Worm (Caenorhabditis elegans) whole organism, early embryonic: ENCODE results near the gene Y82E9BR.5.
"Not testable (repeated sequence)": the region's sequence is repeated elsewhere in the genome, so short reads cannot be mapped to it uniquely, and the experiment has no call there.

Experiments used
- B0310.2 ChIP-seq: sonication (generic microtip); optimal IDR thresholded peaks from 2 replicates; lab custom pipeline; 2016; ENCODE audit warnings: mild to moderate bottlenecking, missing genetic modification characterization, missing compliant biosample characterization
- F13C5.2 ChIP-seq: sonication (generic microtip); optimal IDR thresholded peaks from 2 replicates; lab custom pipeline; 2017; ENCODE audit warnings: mild to moderate bottlenecking, missing genetic modification characterization, inconsistent platforms, missing compliant biosample characterization
- aly-1 ChIP-seq: sonication (generic microtip); optimal IDR thresholded peaks from 2 replicates; lab custom pipeline; 2016; ENCODE audit warnings: missing genetic modification characterization, missing compliant biosample characterization
- ama-1 ChIP-seq: fragments of 150-350 bp; optimal IDR thresholded peaks from 2 replicates; lab custom pipeline; 2014
- ceh-13 ChIP-seq: fragments of 200-800 bp; sonication (Bioruptor generic); optimal IDR thresholded peaks from 2 replicates; lab custom pipeline; 2018; ENCODE audit warnings: mild to moderate bottlenecking, missing genetic modification characterization, missing compliant biosample characterization
- ceh-36 ChIP-seq: sonication (generic microtip); optimal IDR thresholded peaks from 2 replicates; lab custom pipeline; 2016; ENCODE audit warnings: missing genetic modification characterization, inconsistent platforms, missing compliant biosample characterization
- ets-7 ChIP-seq: sonication (generic microtip); optimal IDR thresholded peaks from 2 replicates; lab custom pipeline; 2016; ENCODE audit warnings: missing genotype, missing genetic modification characterization, missing compliant biosample characterization
- flt-1 ChIP-seq: fragments of 200-800 bp; sonication (Bioruptor generic); IDR thresholded peaks from 2 replicates; pipeline ENCODE4 v1.3.6; 2022; ENCODE audit warnings: missing genetic modification characterization, missing compliant biosample characterization
- hmbx-1 ChIP-seq: sonication (generic microtip); optimal IDR thresholded peaks from 2 replicates; lab custom pipeline; 2016; ENCODE audit warnings: mild to moderate bottlenecking, missing genetic modification characterization, missing compliant biosample characterization
- hmg-4 ChIP-seq: fragments of 200-800 bp; sonication (Bioruptor generic); optimal IDR thresholded peaks from 2 replicates; lab custom pipeline; 2018; ENCODE audit warnings: mild to moderate bottlenecking, missing genetic modification characterization, missing compliant biosample characterization
- hnd-1 ChIP-seq: sonication (generic microtip); optimal IDR thresholded peaks from 2 replicates; lab custom pipeline; 2016; ENCODE audit warnings: missing genetic modification characterization, missing compliant biosample characterization
- pes-1 ChIP-seq: fragments of 200-800 bp; sonication (Bioruptor generic); IDR thresholded peaks from 2 replicates; pipeline ENCODE4 v1.3.6; 2022; ENCODE audit warnings: missing genetic modification reagents, missing genetic modification characterization, missing compliant biosample characterization
- scrt-1 ChIP-seq: fragments of 200-800 bp; sonication (Bioruptor generic); IDR thresholded peaks from 2 replicates; pipeline ENCODE4 v1.3.6; 2022; ENCODE audit warnings: missing genetic modification characterization, missing compliant biosample characterization
- sea-1 ChIP-seq: fragments of 200-800 bp; sonication (Bioruptor generic); conservative IDR thresholded peaks from 2 replicates; pipeline ENCODE4 v1.3.6; 2022; ENCODE audit warnings: missing genetic modification characterization, missing compliant biosample characterization
- tbx-11 ChIP-seq: fragments of 200-800 bp; sonication (Bioruptor generic); IDR thresholded peaks from 2 replicates; pipeline ENCODE4 v1.3.6; 2022; ENCODE audit warnings: missing genetic modification characterization, missing compliant biosample characterization
- tbx-37 ChIP-seq: fragments of 200-800 bp; sonication (Bioruptor generic); conservative IDR thresholded peaks from 2 replicates; pipeline ENCODE4 v1.3.6; 2022; ENCODE audit warnings: missing genetic modification reagents, missing genetic modification characterization, missing compliant biosample characterization
- tra-4 ChIP-seq: sonication (generic microtip); optimal IDR thresholded peaks from 2 replicates; lab custom pipeline; 2017; ENCODE audit warnings: missing genetic modification characterization, missing compliant biosample characterization

The Y82E9BR.5 gene

DNA sequence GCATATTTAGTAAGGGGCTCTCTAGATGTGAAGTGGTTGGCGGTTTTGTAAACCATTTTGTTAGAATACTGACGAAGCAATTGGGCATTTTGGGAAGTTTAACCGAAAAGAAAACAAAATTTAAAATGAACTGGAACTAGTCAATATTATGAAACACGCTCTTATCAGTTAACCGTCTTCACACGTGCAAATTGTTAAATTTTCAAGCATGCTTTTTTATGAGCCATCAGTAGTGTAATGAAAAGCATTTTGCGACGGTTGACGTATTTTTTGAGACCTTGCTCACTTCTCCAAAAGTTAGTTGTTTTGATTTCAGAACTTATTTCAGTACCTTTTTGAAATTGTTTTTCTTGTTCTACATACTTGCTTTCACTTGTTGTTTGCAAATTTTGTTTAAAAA lies 34.9 kb upstream of the Y82E9BR.5 start, which contains the start of gene fbxa-25:
Gene fbxa-25 (minus strand): TSS at position 138 of the 400 bp plus-strand sequence.
- no peak for TF ChIP-seq ceh-36 (tag; lab: Kevin White, UChicago)
- TF ChIP-seq tbx-11 = no peak
- TF ChIP-seq hmbx-1 = no peak
- TF ChIP-seq tra-4 (tag; lab: Kevin White, UChicago) = no peak
- no peak for TF ChIP-seq sea-1
- TF ChIP-seq ets-7 (tag; lab: Kevin White, UChicago) = no peak
- no peak for TF ChIP-seq ama-1 (lab: Kevin White, UChicago)
- no peak for TF ChIP-seq F13C5.2
- no peak for TF ChIP-seq hmg-4
- TF ChIP-seq tbx-37 (GFP tag; lab: Robert Waterston, UW) = no peak

ce11 chrIII:1350745-1351144 lies 33.4 kb upstream of the Y82E9BR.5 start, which contains the start of gene Y82E9BL.3:
Gene Y82E9BL.3, minus strand, starts transcription at chrIII:1350845.
- TF ChIP-seq F13C5.2 = no peak
- no peak for TF ChIP-seq aly-1
- no peak for TF ChIP-seq B0310.2 (tag; lab: Kevin White, UChicago)
- TF ChIP-seq tra-4 (tag; lab: Kevin White, UChicago) = no peak
- TF ChIP-seq ama-1 (lab: Kevin White, UChicago) = no peak
- no peak for TF ChIP-seq sea-1
- no peak for TF ChIP-seq scrt-1 (GFP tag; lab: Robert Waterston, UW)
- no peak for TF ChIP-seq hmbx-1
- TF ChIP-seq ets-7 (tag; lab: Kevin White, UChicago) = no peak
- no peak for TF ChIP-seq flt-1 (GFP tag; lab: Robert Waterston, UW)
- no peak for TF ChIP-seq pes-1
- TF ChIP-seq hmg-4 = no peak
- no peak for TF ChIP-seq ceh-36 (tag; lab: Kevin White, UChicago)
- no peak for TF ChIP-seq tbx-37 (GFP tag; lab: Robert Waterston, UW)
- TF ChIP-seq tbx-11 = no peak
- TF ChIP-seq ceh-13 (GFP tag; lab: Kevin White, UChicago) = no peak
- no peak for TF ChIP-seq hnd-1 (tag; lab: Kevin White, UChicago)

ce11 chrIII:1354523-1354922 lies 29.6 kb upstream of the Y82E9BR.5 start:
- no peak for TF ChIP-seq F13C5.2
- TF ChIP-seq tbx-37 (GFP tag; lab: Robert Waterston, UW) = no peak
- no peak for TF ChIP-seq scrt-1 (GFP tag; lab: Robert Waterston, UW)
- no peak for TF ChIP-seq tbx-11
- TF ChIP-seq flt-1 (GFP tag; lab: Robert Waterston, UW) = no peak
- no peak for TF ChIP-seq aly-1
- no peak for TF ChIP-seq ets-7 (tag; lab: Kevin White, UChicago)
- TF ChIP-seq ceh-36 (tag; lab: Kevin White, UChicago) = no peak
- TF ChIP-seq sea-1 = no peak
- no peak for TF ChIP-seq hnd-1 (tag; lab: Kevin White, UChicago)
- no peak for TF ChIP-seq tra-4 (tag; lab: Kevin White, UChicago)
- TF ChIP-seq B0310.2 (tag; lab: Kevin White, UChicago) = no peak
- no peak for TF ChIP-seq hmbx-1
- TF ChIP-seq hmg-4 = no peak
- no peak for TF ChIP-seq ama-1 (lab: Kevin White, UChicago)
- no peak for TF ChIP-seq pes-1
- no peak for TF ChIP-seq ceh-13 (GFP tag; lab: Kevin White, UChicago)

- no peak for TF ChIP-seq ceh-13 (GFP tag; lab: Kevin White, UChicago)
- TF ChIP-seq tbx-37 (GFP tag; lab: Robert Waterston, UW) = no peak
- TF ChIP-seq tra-4 (tag; lab: Kevin White, UChicago) = no peak
- no peak for TF ChIP-seq ceh-36 (tag; lab: Kevin White, UChicago)
- TF ChIP-seq F13C5.2 = no peak
- no peak for TF ChIP-seq hmbx-1
- TF ChIP-seq hmg-4 = no peak
- TF ChIP-seq sea-1 = no peak
- no peak for TF ChIP-seq scrt-1 (GFP tag; lab: Robert Waterston, UW)
These were observed 28.9 kb upstream of the Y82E9BR.5 start, which contains the start of gene Y82E9BL.1 for ce11 chrIII:1355320-1355719. Gene Y82E9BL.1, minus strand, starts transcription at chrIII:1355420.

DNA sequence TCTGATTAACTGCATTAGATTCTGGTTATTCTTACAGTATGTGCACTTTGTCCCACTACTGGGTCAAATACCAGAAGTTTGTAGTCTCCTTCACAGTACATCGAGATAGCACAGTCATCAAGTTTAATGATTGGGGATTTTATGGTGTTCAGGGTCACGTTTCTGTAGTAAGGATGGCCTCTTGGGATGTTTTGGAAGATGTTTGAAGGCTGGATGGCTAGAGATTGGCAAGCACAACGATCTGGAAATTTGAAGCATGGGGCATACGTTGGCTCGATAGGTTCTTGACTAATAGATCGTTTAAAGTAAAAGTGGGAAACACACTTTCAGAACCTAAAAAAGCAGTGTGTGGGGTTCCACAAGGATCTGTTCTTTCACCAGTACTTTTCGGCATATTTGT lies 26.2 kb upstream of the Y82E9BR.5 start, which contains the start of gene Y82E9BR.8:
Gene Y82E9BR.8 (minus strand): TSS at position 101 of the 400 bp plus-strand sequence.
- TF ChIP-seq tbx-11, sea-1, pes-1: not testable (repeated sequence)

ce11 chrIII:1359669-1360068 lies 24.5 kb upstream of the Y82E9BR.5 start, which contains the start of gene Y82E9BR.9:
Gene Y82E9BR.9, minus strand, starts transcription at chrIII:1359769.
- TF ChIP-seq B0310.2 (tag; lab: Kevin White, UChicago) (no peak), hnd-1 (tag; lab: Kevin White, UChicago) (no peak), flt-1 (GFP tag; lab: Robert Waterston, UW) (no peak), ets-7 (tag; lab: Kevin White, UChicago) (no peak), pes-1 (no peak), F13C5.2 (no peak), hmg-4 (no peak), ceh-36 (tag; lab: Kevin White, UChicago) (no peak)

DNA sequence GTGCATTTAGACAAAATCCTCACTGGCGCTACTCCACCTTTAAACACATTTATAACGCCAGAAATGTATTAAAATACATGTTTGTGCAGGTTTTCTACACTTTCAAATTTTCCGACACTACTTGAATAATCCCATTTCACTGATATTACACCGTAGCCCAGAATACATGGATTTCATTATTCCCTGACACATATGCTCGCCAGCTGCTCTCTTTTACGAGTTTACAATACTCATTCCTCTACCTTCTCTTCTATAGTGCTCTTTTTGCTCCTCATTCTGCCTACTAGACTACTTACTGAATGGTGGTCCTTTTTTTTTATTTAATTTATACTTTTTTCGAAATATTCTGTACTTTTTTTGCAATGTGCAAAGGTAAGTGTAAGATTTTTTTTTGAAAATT lies 11.6 kb upstream of the Y82E9BR.5 start:
- TF ChIP-seq ceh-36 (tag; lab: Kevin White, UChicago) (no peak), sea-1 (no peak)

ce11 chrIII:1374355-1374807 lies 9.8 kb upstream of the Y82E9BR.5 start, which contains the start of gene Y82E9BR.20:
Gene Y82E9BR.20, plus strand, starts transcription at chrIII:1374405.
- no peak for TF ChIP-seq hmbx-1
- TF ChIP-seq ets-7 (tag; lab: Kevin White, UChicago) = no peak
- no peak for TF ChIP-seq ceh-13 (GFP tag; lab: Kevin White, UChicago)
- TF ChIP-seq F13C5.2 = no peak
- no peak for TF ChIP-seq hmg-4
- TF ChIP-seq hnd-1 (tag; lab: Kevin White, UChicago) = no peak
- no peak for TF ChIP-seq ceh-36 (tag; lab: Kevin White, UChicago)
- no peak for TF ChIP-seq scrt-1 (GFP tag; lab: Robert Waterston, UW)
